Worm (Caenorhabditis elegans) whole organism, late embryonic: ENCODE data around the gene srh-213.

Experiments used
- F13H6.1 ChIP-seq: sonication (generic microtip); optimal IDR thresholded peaks from 2 replicates; lab custom pipeline; 2016; ENCODE audit warnings: missing genetic modification characterization, missing compliant biosample characterization
- ceh-18 ChIP-seq: sonication (generic microtip); optimal IDR thresholded peaks from 2 replicates; lab custom pipeline; 2016; ENCODE audit warnings: missing genetic modification characterization, missing compliant biosample characterization
- ceh-24 ChIP-seq: sonication (generic microtip); optimal IDR thresholded peaks from 2 replicates; lab custom pipeline; 2016; ENCODE audit warnings: mild to moderate bottlenecking, missing genetic modification characterization, missing compliant biosample characterization
- ceh-30 ChIP-seq: fragments of 150-350 bp; optimal IDR thresholded peaks from 2 replicates; lab custom pipeline; 2014; ENCODE audit warnings: missing biosample characterization, missing genetic modification characterization
- ceh-9 ChIP-seq: sonication (generic microtip); optimal IDR thresholded peaks from 2 replicates; lab custom pipeline; 2016; ENCODE audit warnings: mild to moderate bottlenecking, missing genetic modification characterization, inconsistent platforms, missing compliant biosample characterization
- che-1 ChIP-seq: sonication (generic microtip); optimal IDR thresholded peaks from 2 replicates; lab custom pipeline; 2016; ENCODE audit warnings: mild to moderate bottlenecking, missing genetic modification characterization, missing compliant biosample characterization
- dmd-4 ChIP-seq: sonication (generic microtip); optimal IDR thresholded peaks from 2 replicates; lab custom pipeline; 2016; ENCODE audit warnings: borderline replicate concordance, missing genetic modification characterization, missing compliant biosample characterization
- elt-4 ChIP-seq: sonication (generic microtip); optimal IDR thresholded peaks from 2 replicates; lab custom pipeline; 2016; ENCODE audit warnings: missing genetic modification characterization, missing compliant biosample characterization
- fax-1 ChIP-seq: sonication (generic microtip); optimal IDR thresholded peaks from 2 replicates; lab custom pipeline; 2016; ENCODE audit warnings: missing genotype, missing genetic modification characterization, missing compliant biosample characterization
- fkh-10 ChIP-seq: fragments of 150-350 bp; optimal IDR thresholded peaks from 2 replicates; lab custom pipeline; 2014; ENCODE audit warnings: missing biosample characterization, missing genetic modification reagents, missing genetic modification characterization
- fkh-6 ChIP-seq: sonication (generic microtip); optimal IDR thresholded peaks from 2 replicates; lab custom pipeline; 2016; ENCODE audit warnings: missing genetic modification characterization, missing compliant biosample characterization
- hlh-13 ChIP-seq: fragments of 200-800 bp; sonication (Bioruptor generic); optimal IDR thresholded peaks from 2 replicates; lab custom pipeline; 2018; ENCODE audit warnings: mild to moderate bottlenecking, missing genetic modification characterization, missing compliant biosample characterization
- hlh-30 ChIP-seq: sonication (generic microtip); optimal IDR thresholded peaks from 2 replicates; lab custom pipeline; 2017; ENCODE audit warnings: antibody characterized with exemption, missing genetic modification characterization, missing compliant biosample characterization; ENCODE audit not compliant: insufficient read depth
- hlh-6 ChIP-seq: sonication (generic microtip); optimal IDR thresholded peaks from 2 replicates; lab custom pipeline; 2016; ENCODE audit warnings: missing genotype, missing genetic modification characterization, missing compliant biosample characterization
- hlh-8 ChIP-seq: sonication (generic microtip); optimal IDR thresholded peaks from 2 replicates; lab custom pipeline; 2016; ENCODE audit warnings: missing genotype, missing genetic modification characterization, missing compliant biosample characterization
- lin-11 ChIP-seq: fragments of 200-800 bp; sonication (Bioruptor generic); optimal IDR thresholded peaks from 2 replicates; lab custom pipeline; 2018; ENCODE audit warnings: mild to moderate bottlenecking, missing genetic modification characterization, missing compliant biosample characterization
- mec-3 ChIP-seq: sonication (generic microtip); optimal IDR thresholded peaks from 2 replicates; lab custom pipeline; 2016; ENCODE audit warnings: borderline replicate concordance, missing genetic modification characterization, missing compliant biosample characterization
- nhr-11 ChIP-seq: fragments of 150-350 bp; optimal IDR thresholded peaks from 2 replicates; lab custom pipeline; 2014; ENCODE audit warnings: missing biosample characterization, missing genetic modification characterization
- pat-9 ChIP-seq: fragments of 200-800 bp; sonication (Bioruptor generic); optimal IDR thresholded peaks from 2 replicates; lab custom pipeline; 2018; ENCODE audit warnings: mild to moderate bottlenecking, missing genetic modification characterization, moderate library complexity, missing compliant biosample characterization
- pha-2 ChIP-seq: sonication (generic microtip); optimal IDR thresholded peaks from 2 replicates; lab custom pipeline; 2017; ENCODE audit warnings: mild to moderate bottlenecking, missing genetic modification characterization, missing compliant biosample characterization
- pha-4 ChIP-seq: fragments of 150-350 bp; optimal IDR thresholded peaks from 2 replicates; lab custom pipeline; 2018; ENCODE audit warnings: missing biosample characterization, missing genetic modification reagents, missing genetic modification characterization
- rnt-1 ChIP-seq: sonication (generic microtip); optimal IDR thresholded peaks from 2 replicates; lab custom pipeline; 2016; ENCODE audit warnings: missing genetic modification characterization, missing compliant biosample characterization
- tbx-2 ChIP-seq: sonication (generic microtip); optimal IDR thresholded peaks from 2 replicates; lab custom pipeline; 2016; ENCODE audit warnings: missing genetic modification characterization, missing compliant biosample characterization

srh-213 gene

DNA sequence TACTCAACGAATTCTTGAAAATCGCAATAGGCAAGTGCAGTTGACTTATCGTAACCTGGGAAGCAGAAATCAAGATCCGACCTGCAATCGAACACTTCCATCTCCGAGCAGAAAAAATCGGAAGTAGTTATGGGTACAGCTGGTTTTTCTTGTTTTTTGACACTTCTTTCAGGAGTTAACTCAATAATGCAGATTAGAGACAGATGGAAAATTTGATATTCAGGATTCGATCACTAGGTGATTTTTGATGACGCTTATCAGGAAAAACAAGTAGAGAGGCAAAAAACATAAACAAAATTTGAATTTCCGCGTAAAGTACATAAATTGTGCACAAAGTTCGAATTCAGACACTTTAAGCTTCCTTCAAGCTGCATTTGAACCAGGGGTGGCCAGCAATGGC, 46.0 kb downstream of the srh-213 start, which contains the start of gene srw-130:
srw-130 (minus strand) TSS at position 101 of the 400 bp plus-strand sequence.
- TF ChIP-seq hlh-8 (tag; lab: Kevin White, UChicago) (no peak), elt-4 (tag; lab: Kevin White, UChicago) (no peak), tbx-2 (tag; lab: Kevin White, UChicago) (no peak), fkh-10 (GFP tag; lab: Kevin White, UChicago) (no peak), hlh-13 (GFP tag; lab: Kevin White, UChicago) (no peak), che-1 (no peak), pha-2 (tag; lab: Kevin White, UChicago) (no peak), ceh-9 (tag; lab: Kevin White, UChicago) (no peak), rnt-1 (tag; lab: Kevin White, UChicago) (no peak)

DNA sequence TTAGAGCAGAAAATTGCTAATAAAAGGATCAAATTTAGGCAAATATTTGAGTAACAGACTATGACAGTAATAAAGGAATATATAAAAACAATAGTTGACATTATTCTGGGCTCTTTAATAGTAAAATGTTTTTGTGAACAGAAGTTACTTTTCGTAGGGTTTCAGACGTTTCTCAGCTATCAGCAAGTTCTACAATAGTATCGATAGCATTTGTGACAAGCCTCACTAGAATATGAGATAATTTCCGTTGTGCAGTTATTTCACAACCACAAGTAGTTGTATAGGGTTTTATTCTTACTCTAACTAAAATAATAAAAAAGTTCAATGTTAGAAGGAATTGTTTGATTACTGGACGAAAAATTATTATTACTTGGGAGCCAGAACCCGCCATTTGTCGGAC, 48.3 kb downstream of the srh-213 start, which contains the start of gene srbc-68:
srbc-68 (minus strand) TSS at position 101 of the 400 bp plus-strand sequence.
- no peak for TF ChIP-seq dmd-4
- TF ChIP-seq lin-11 (tag; lab: Kevin White, UChicago) = no peak
- no peak for TF ChIP-seq pat-9 (tag; lab: Kevin White, UChicago)
- no peak for TF ChIP-seq F13H6.1
- TF ChIP-seq, all 69 proteins: peak for 0

DNA sequence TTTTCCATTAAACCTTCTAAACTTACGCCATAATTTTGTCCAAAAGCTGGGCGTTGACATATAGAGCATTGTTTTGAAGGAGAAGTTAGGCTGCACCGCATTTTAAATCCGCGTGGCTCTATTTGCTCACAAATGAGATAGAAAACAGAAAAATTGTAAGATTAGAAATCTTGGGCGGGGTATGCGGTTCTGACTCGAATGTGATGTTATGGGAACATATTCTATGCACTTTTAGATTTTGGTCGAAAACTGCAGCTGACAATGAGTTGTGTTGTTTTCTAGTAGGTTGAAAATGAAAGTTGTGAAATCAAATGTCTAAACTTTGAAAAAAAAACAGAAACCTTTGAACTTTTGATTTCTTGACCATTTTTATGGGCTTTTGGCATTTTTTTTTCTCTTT, 51.5 kb downstream of the srh-213 start, which contains the start of gene nhr-222:
nhr-222 (minus strand) TSS at position 101 of the 400 bp plus-strand sequence.
- TF ChIP-seq ceh-24 (tag; lab: Kevin White, UChicago) = no peak
- TF ChIP-seq mec-3 = no peak
- no peak for TF ChIP-seq hlh-13 (GFP tag; lab: Kevin White, UChicago)
- no peak for TF ChIP-seq hlh-30 (tag; lab: Kevin White, UChicago)
- TF ChIP-seq hlh-6 = no peak
- no peak for TF ChIP-seq pha-4 (tag; lab: Kevin White, UChicago)
- no peak for TF ChIP-seq fkh-10 (GFP tag; lab: Kevin White, UChicago)
- no peak for TF ChIP-seq fkh-6 (tag; lab: Kevin White, UChicago)
- no peak for TF ChIP-seq F13H6.1
- TF ChIP-seq fax-1 (tag; lab: Kevin White, UChicago) = no peak
- TF ChIP-seq ceh-18 = no peak
- no peak for TF ChIP-seq ceh-30
- TF ChIP-seq nhr-11 (tag; lab: Kevin White, UChicago) = no peak
